Fruit fly (Drosophila melanogaster) whole organism, embryonic: ENCODE results near the gene Alms1a.

ENCODE experiments used
- Atf3 ChIP-seq: fragments of 200-800 bp; sonication (Bioruptor generic); optimal IDR thresholded peaks from 3 replicates; lab custom pipeline; 2016; ENCODE audit warnings: missing biosample characterization, missing genetic modification characterization
- CG12071 ChIP-seq: fragments of 200-800 bp; sonication (Bioruptor generic); optimal IDR thresholded peaks from 3 replicates; lab custom pipeline; 2018; ENCODE audit warnings: missing biosample characterization, mild to moderate bottlenecking, missing genetic modification characterization
- CG14014 ChIP-seq: fragments of 200-800 bp; sonication (Bioruptor generic); IDR thresholded peaks from 2 replicates; pipeline ENCODE4 v1.3.6; 2022; ENCODE audit warnings: missing biosample characterization, missing genetic modification characterization
- CG14667 ChIP-seq: fragments of 200-800 bp; sonication (Bioruptor generic); IDR thresholded peaks from 2 replicates; pipeline ENCODE4 v1.3.6; 2022; ENCODE audit warnings: missing biosample characterization, missing genetic modification characterization
- CG15073 ChIP-seq: fragments of 200-800 bp; sonication (Bioruptor generic); optimal IDR thresholded peaks from 2 replicates; lab custom pipeline; 2016; ENCODE audit warnings: missing biosample characterization, missing genetic modification characterization
- CG15479 ChIP-seq: fragments of 200-800 bp; sonication (Bioruptor generic); optimal IDR thresholded peaks from 3 replicates; lab custom pipeline; 2019; ENCODE audit warnings: missing biosample characterization, mild to moderate bottlenecking, missing genetic modification characterization, moderate library complexity
- CG16813 ChIP-seq: fragments of 200-800 bp; sonication (Bioruptor generic); IDR thresholded peaks from 3 replicates; pipeline ENCODE4 v1.3.6; 2022; ENCODE audit warnings: missing biosample characterization, missing genetic modification characterization; ENCODE audit not compliant: partially characterized antibody
- CG16863 ChIP-seq: fragments of 200-800 bp; sonication (Bioruptor generic); optimal IDR thresholded peaks from 3 replicates; lab custom pipeline; 2016; ENCODE audit warnings: missing biosample characterization, missing genetic modification characterization
- CG17328 ChIP-seq: fragments of 200-800 bp; sonication (Bioruptor generic); IDR thresholded peaks from 2 replicates; pipeline ENCODE4 v1.3.6; 2022; ENCODE audit warnings: missing biosample characterization, missing genetic modification characterization
- CG1792 ChIP-seq: fragments of 200-800 bp; sonication (Bioruptor generic); optimal IDR thresholded peaks from 2 replicates; lab custom pipeline; 2016; ENCODE audit warnings: missing biosample characterization, missing genetic modification characterization
- CG18011 ChIP-seq: fragments of 200-800 bp; sonication (Bioruptor generic); optimal IDR thresholded peaks from 2 replicates; lab custom pipeline; 2017; ENCODE audit warnings: missing biosample characterization, missing genetic modification characterization, mild to moderate bottlenecking, moderate library complexity, missing genotype
- CG18764 ChIP-seq: fragments of 200-800 bp; sonication (Bioruptor generic); optimal IDR thresholded peaks from 3 replicates; lab custom pipeline; 2016; ENCODE audit warnings: missing biosample characterization, missing genetic modification characterization
- CG2120 ChIP-seq: fragments of 200-800 bp; sonication (Bioruptor generic); optimal IDR thresholded peaks from 3 replicates; lab custom pipeline; 2016; ENCODE audit warnings: missing biosample characterization, missing genetic modification characterization
- CG2712 ChIP-seq: fragments of 200-800 bp; optimal IDR thresholded peaks from 3 replicates; lab custom pipeline; 2019; ENCODE audit warnings: missing biosample characterization, mild to moderate bottlenecking, missing genetic modification characterization, moderate library complexity
- CG30403 ChIP-seq: fragments of 200-800 bp; sonication (Bioruptor generic); optimal IDR thresholded peaks from 3 replicates; lab custom pipeline; 2016; ENCODE audit warnings: missing biosample characterization, missing genetic modification characterization
- CG31224 ChIP-seq: fragments of 200-800 bp; sonication (Bioruptor generic); IDR thresholded peaks from 2 replicates; pipeline ENCODE4 v1.3.6; 2022; ENCODE audit warnings: missing biosample characterization, missing genetic modification characterization
- CG34422 ChIP-seq: fragments of 200-800 bp; sonication (Bioruptor generic); IDR thresholded peaks from 3 replicates; pipeline ENCODE4 v1.3.6; 2022; ENCODE audit warnings: missing biosample characterization, missing genetic modification characterization
- CG42726 ChIP-seq: fragments of 200-800 bp; sonication (Bioruptor generic); IDR thresholded peaks from 2 replicates; pipeline ENCODE4 v1.3.6; 2022; ENCODE audit warnings: missing biosample characterization, missing genetic modification characterization; ENCODE audit not compliant: partially characterized antibody
- CG5245 ChIP-seq: fragments of 200-800 bp; sonication (Bioruptor generic); optimal IDR thresholded peaks from 3 replicates; lab custom pipeline; 2016; ENCODE audit warnings: missing biosample characterization, missing genetic modification characterization
- CG6854 ChIP-seq: fragments of 200-800 bp; sonication (Bioruptor generic); optimal IDR thresholded peaks from 3 replicates; lab custom pipeline; 2017; ENCODE audit warnings: missing biosample characterization, mild to moderate bottlenecking, missing genetic modification characterization
- CG7745 ChIP-seq: fragments of 200-800 bp; sonication (Bioruptor generic); optimal IDR thresholded peaks from 2 replicates; lab custom pipeline; 2018; ENCODE audit warnings: missing biosample characterization, mild to moderate bottlenecking, missing genetic modification characterization, moderate library complexity
- CG9609 ChIP-seq: fragments of 200-800 bp; sonication (Bioruptor generic); optimal IDR thresholded peaks from 3 replicates; lab custom pipeline; 2016; ENCODE audit warnings: missing biosample characterization, missing genetic modification characterization
- CkIIα-i1 ChIP-seq: fragments of 200-800 bp; sonication (Bioruptor generic); IDR thresholded peaks from 2 replicates; pipeline ENCODE4 v1.3.6; 2022; ENCODE audit warnings: missing biosample characterization, missing genetic modification characterization
- CrebB ChIP-seq: fragments of 200-800 bp; sonication (Bioruptor generic); optimal IDR thresholded peaks from 3 replicates; lab custom pipeline; 2018; ENCODE audit warnings: missing biosample characterization, mild to moderate bottlenecking, missing genetic modification characterization
- Dbx ChIP-seq: fragments of 200-800 bp; sonication (Bioruptor generic); IDR thresholded peaks from 3 replicates; pipeline ENCODE4 v1.3.6; 2022; ENCODE audit warnings: missing biosample characterization, missing genetic modification characterization
- Dip3 ChIP-seq: fragments of 200-800 bp; sonication (Bioruptor generic); optimal IDR thresholded peaks from 3 replicates; lab custom pipeline; 2016; ENCODE audit warnings: missing biosample characterization, missing genetic modification characterization
- Ets65A ChIP-seq: fragments of 200-800 bp; sonication (Bioruptor generic); peaks from one replicate; lab custom pipeline; 2016; ENCODE audit warnings: missing biosample characterization, missing genetic modification characterization
- Sin3A ChIP-seq: fragments of >200 bp; optimal IDR thresholded peaks from 2 replicates; lab custom pipeline; 2018
- Spps ChIP-seq: fragments of 200-800 bp; sonication (Bioruptor generic); optimal IDR thresholded peaks from 2 replicates; lab custom pipeline; 2018; ENCODE audit warnings: missing biosample characterization, mild to moderate bottlenecking, missing genetic modification characterization
- Trl ChIP-seq, 3 experiments: fragments of >200 bp in 2 of 3; fragments of 200-800 bp in 1 of 3; sonication (Bioruptor generic) in 1 of 3; optimal IDR thresholded peaks; 2 replicates in 1 of 3; 3 replicates in 2 of 3; lab custom pipeline; 2016 to 2017; ENCODE audit warnings: missing biosample characterization in 1 of 3, missing genetic modification characterization in 1 of 3
- YL-1 ChIP-seq: fragments of 200-800 bp; sonication (Bioruptor generic); optimal IDR thresholded peaks from 3 replicates; lab custom pipeline; 2017; ENCODE audit warnings: missing biosample characterization, mild to moderate bottlenecking, missing genetic modification characterization
- ab ChIP-seq: fragments of 200-800 bp; sonication (Bioruptor generic); optimal IDR thresholded peaks from 2 replicates; lab custom pipeline; 2016; ENCODE audit warnings: missing biosample characterization, missing genetic modification characterization
- bbx ChIP-seq: fragments of 200-800 bp; sonication (Bioruptor generic); IDR thresholded peaks from 2 replicates; pipeline ENCODE4 v1.3.6; 2022; ENCODE audit warnings: missing biosample characterization, missing genetic modification characterization; ENCODE audit not compliant: partially characterized antibody
- crc ChIP-seq: fragments of 200-800 bp; sonication (Bioruptor generic); optimal IDR thresholded peaks from 2 replicates; lab custom pipeline; 2016; ENCODE audit warnings: missing biosample characterization, missing genetic modification characterization
- dmrt99B ChIP-seq: fragments of 200-800 bp; sonication (Bioruptor generic); optimal IDR thresholded peaks from 2 replicates; lab custom pipeline; 2018; ENCODE audit warnings: missing biosample characterization, mild to moderate bottlenecking, missing genetic modification characterization, moderate library complexity
- ems ChIP-seq: fragments of 200-800 bp; sonication (Bioruptor generic); optimal IDR thresholded peaks from 3 replicates; lab custom pipeline; 2016; ENCODE audit warnings: missing biosample characterization, missing genetic modification characterization
- en ChIP-seq: fragments of 200-800 bp; sonication (Bioruptor generic); optimal IDR thresholded peaks from 2 replicates; lab custom pipeline; 2016; ENCODE audit warnings: missing biosample characterization, missing genetic modification characterization
- fd96Cb ChIP-seq: fragments of 200-800 bp; sonication (Bioruptor generic); optimal IDR thresholded peaks from 2 replicates; lab custom pipeline; 2018; ENCODE audit warnings: missing biosample characterization, mild to moderate bottlenecking, missing genetic modification characterization, moderate library complexity
- gce ChIP-seq: fragments of 200-800 bp; sonication (Bioruptor generic); IDR thresholded peaks from 3 replicates; pipeline ENCODE4 v1.3.6; 2022; ENCODE audit warnings: missing biosample characterization, missing genetic modification characterization
- hbn ChIP-seq: fragments of 200-800 bp; sonication (Bioruptor generic); IDR thresholded peaks from 2 replicates; pipeline ENCODE4 v1.3.6; 2022; ENCODE audit warnings: missing biosample characterization, missing genetic modification characterization; ENCODE audit not compliant: partially characterized antibody
- inv ChIP-seq: fragments of 200-800 bp; sonication (Bioruptor generic); IDR thresholded peaks from 2 replicates; pipeline ENCODE4 v1.3.6; 2022; ENCODE audit warnings: missing biosample characterization, missing genetic modification characterization; ENCODE audit not compliant: partially characterized antibody
- lola ChIP-seq, 3 experiments: fragments of >200 bp in 2 of 3; fragments of 200-800 bp in 1 of 3; sonication (Bioruptor generic) in 1 of 3; optimal IDR thresholded peaks; 2 replicates each; lab custom pipeline; 2017 to 2019; ENCODE audit warnings: missing biosample characterization in 3 of 3, missing genetic modification characterization in 3 of 3, mild to moderate bottlenecking in 1 of 3, moderate library complexity in 1 of 3
- mld ChIP-seq: fragments of 200-800 bp; sonication (Bioruptor generic); IDR thresholded peaks from 3 replicates; pipeline ENCODE4 v1.3.6; 2022; ENCODE audit warnings: missing biosample characterization, missing genetic modification characterization; ENCODE audit not compliant: partially characterized antibody
- nau ChIP-seq: fragments of 200-800 bp; sonication (Bioruptor generic); optimal IDR thresholded peaks from 3 replicates; lab custom pipeline; 2017; ENCODE audit warnings: missing biosample characterization, mild to moderate bottlenecking, missing genetic modification characterization, missing genetic modification reagents
- phol ChIP-seq: fragments of 200-800 bp; sonication (Bioruptor generic); optimal IDR thresholded peaks from 3 replicates; lab custom pipeline; 2018; ENCODE audit warnings: missing biosample characterization, mild to moderate bottlenecking, missing genetic modification characterization, moderate library complexity
- scrt ChIP-seq: fragments of 200-800 bp; sonication (Bioruptor generic); optimal IDR thresholded peaks from 2 replicates; lab custom pipeline; 2018; ENCODE audit warnings: missing biosample characterization, mild to moderate bottlenecking, missing genetic modification characterization, moderate library complexity
- sob ChIP-seq: fragments of 200-800 bp; sonication (Bioruptor generic); IDR thresholded peaks from 2 replicates; pipeline ENCODE4 v1.3.6; 2022; ENCODE audit warnings: missing biosample characterization, missing genetic modification characterization
- ssp ChIP-seq: fragments of 200-800 bp; sonication (Bioruptor generic); IDR thresholded peaks from 2 replicates; pipeline ENCODE4 v1.3.6; 2022; ENCODE audit warnings: missing biosample characterization, missing genetic modification characterization
- tio ChIP-seq: fragments of 200-800 bp; sonication (Bioruptor generic); optimal IDR thresholded peaks from 2 replicates; lab custom pipeline; 2017; ENCODE audit warnings: missing biosample characterization, missing genetic modification characterization, inconsistent platforms

Gene Alms1a

DNA sequence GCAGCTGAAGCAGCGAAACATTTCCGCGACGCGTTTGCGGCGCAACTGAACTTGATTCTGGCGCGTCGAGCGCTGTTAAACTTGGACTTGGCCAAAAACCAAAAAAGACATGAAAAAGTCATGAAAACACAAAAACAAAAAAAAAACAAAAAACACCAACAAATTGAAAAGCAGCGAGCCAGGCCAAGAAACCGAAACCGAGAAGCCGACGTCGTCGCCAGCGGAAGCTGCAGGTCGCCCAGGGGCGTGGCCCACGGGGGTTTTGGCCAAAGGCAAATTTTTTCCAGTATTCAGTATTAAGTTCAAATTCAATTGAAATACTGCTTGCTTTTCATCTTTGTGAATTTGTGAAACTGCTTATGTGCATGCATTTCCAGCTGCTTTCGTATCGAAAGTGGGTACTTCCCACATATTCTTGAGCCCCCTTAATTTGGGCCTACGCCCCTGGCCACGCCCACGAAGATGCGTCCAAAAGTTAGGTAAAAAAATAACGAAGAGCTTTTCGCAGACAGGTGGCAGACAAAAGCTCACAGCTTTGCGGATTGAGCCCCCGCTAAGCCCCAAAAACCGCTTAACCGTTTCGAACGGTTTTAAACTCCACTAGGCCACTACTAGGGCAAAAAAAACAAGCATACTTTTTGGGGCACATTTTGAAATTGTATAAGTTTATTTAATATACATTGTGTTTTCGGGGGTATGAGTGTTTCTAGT is 31.0 kb upstream of the Alms1a start, which contains the start of gene CG3009 (continued):
- TF ChIP-seq CG17328 (GFP tag; lab: Robert Waterston, UW), result peak; percentile 95
- no peak for TF ChIP-seq inv (GFP tag; lab: Robert Waterston, UW)
- TF ChIP-seq Dbx (GFP tag; lab: Robert Waterston, UW), result peak; percentile 98
- TF ChIP-seq tio (GFP tag; lab: Kevin White, UChicago), result peak; percentile 93
- TF ChIP-seq Atf3 (GFP tag; lab: Kevin White, UChicago), result peak; percentile 96
- TF ChIP-seq CG14014 (GFP tag; lab: Robert Waterston, UW), result peak; percentile 98
- peak; percentile 77 for TF ChIP-seq Spps (tag; lab: Kevin White, UChicago)
- TF ChIP-seq Dip3, result peak; percentile 98
- peak; percentile 95 for TF ChIP-seq scrt (GFP tag; lab: Kevin White, UChicago)
- TF ChIP-seq CG18011 (GFP tag; lab: Kevin White, UChicago), result peak; percentile 98
- peak; percentile 97 for TF ChIP-seq CG16863 (GFP tag; lab: Kevin White, UChicago)
- peak; percentile 98 for TF ChIP-seq CG12071
- TF ChIP-seq CG5245 (GFP tag; lab: Kevin White, UChicago), result peak; percentile 95
- peak; percentile 98 for TF ChIP-seq CG34422 (GFP tag; lab: Robert Waterston, UW)
- TF ChIP-seq Trl (optimal IDR thresholded peaks at IDR 0.05; lab: Kevin White, UChicago), result no peak
- peak; percentile 99 for TF ChIP-seq Trl (GFP tag; optimal IDR thresholded peaks at IDR 0.05; lab: Kevin White, UChicago)
- TF ChIP-seq CG7745 (tag; lab: Kevin White, UChicago), result peak; percentile 27
- TF ChIP-seq CG6854 (GFP tag; lab: Kevin White, UChicago), result peak; percentile 97
- peak; percentile 98 for TF ChIP-seq dmrt99B
- TF ChIP-seq CG1792 (GFP tag; lab: Kevin White, UChicago), result peak; percentile 96
- TF ChIP-seq gce (GFP tag; lab: Robert Waterston, UW), result peak; percentile 95
- peak; percentile 95 for TF ChIP-seq en (GFP tag; lab: Kevin White, UChicago)
- TF ChIP-seq ab (GFP tag; lab: Kevin White, UChicago), result peak; percentile 87
- peak; percentile 95 for TF ChIP-seq YL-1
- peak; percentile 90 for TF ChIP-seq ssp (GFP tag; lab: Robert Waterston, UW)
- TF ChIP-seq CG42726 (GFP tag; lab: Robert Waterston, UW), result peak; percentile 60
- TF ChIP-seq hbn (GFP tag; lab: Robert Waterston, UW), result no peak
- peak; percentile 96 for TF ChIP-seq crc
- TF ChIP-seq CG16813 (GFP tag; lab: Robert Waterston, UW), result no peak
- peak; percentile 90 for TF ChIP-seq CkIIα-i1 (GFP tag; lab: Robert Waterston, UW)
- TF ChIP-seq phol, result peak; percentile 94
- TF ChIP-seq bbx, result no peak
- TF ChIP-seq nau, result peak; percentile 96
- TF ChIP-seq fd96Cb (tag; lab: Kevin White, UChicago), result peak; percentile 95
- peak in 1 of 3 experiments; percentile 86 for TF ChIP-seq lola (GFP tag; optimal IDR thresholded peaks at IDR 0.05; lab: Kevin White, UChicago)
- peak; percentile 95 for TF ChIP-seq CG14667 (GFP tag; lab: Robert Waterston, UW)
- TF ChIP-seq CG2120, result peak; percentile 99
- TF ChIP-seq CG18764 (GFP tag; lab: Kevin White, UChicago), result peak; percentile 92
- TF ChIP-seq ems (GFP tag; lab: Kevin White, UChicago), result peak; percentile 98
- TF ChIP-seq mld (GFP tag; lab: Robert Waterston, UW), result no peak
- peak; percentile 69 for TF ChIP-seq CG15073 (GFP tag; lab: Kevin White, UChicago)
- TF ChIP-seq CrebB (tag; lab: Kevin White, UChicago), result peak; percentile 95
- peak; percentile 99 for TF ChIP-seq Ets65A (GFP tag; lab: Kevin White, UChicago)
- TF ChIP-seq CG15479 (GFP tag; lab: Kevin White, UChicago), result no peak
- peak; percentile 98 for TF ChIP-seq CG30403 (GFP tag; lab: Kevin White, UChicago)
- peak; percentile 98 for TF ChIP-seq sob (GFP tag; lab: Robert Waterston, UW)
- peak; percentile 95 for TF ChIP-seq CG2712 (tag; lab: Kevin White, UChicago)
- peak; percentile 95 for TF ChIP-seq CG31224 (GFP tag; lab: Robert Waterston, UW)
- TF ChIP-seq CG9609, result peak; percentile 98
- no peak for TF ChIP-seq Sin3A (lab: Kevin White, UChicago)
